Worm (Caenorhabditis elegans) whole organism, L1 larva: ENCODE data around the gene ephx-1.

Experiments used
- F16B12.6 ChIP-seq: fragments of 150-350 bp; optimal IDR thresholded peaks from 2 replicates; lab custom pipeline; 2014; ENCODE audit warnings: missing biosample characterization, missing genetic modification characterization
- Y116A8C.19 ChIP-seq: sonication (generic microtip); optimal IDR thresholded peaks from 2 replicates; lab custom pipeline; 2016; ENCODE audit warnings: missing compliant biosample characterization, missing genetic modification characterization, borderline replicate concordance
- alr-1 ChIP-seq: fragments of 200-800 bp; sonication (Bioruptor generic); optimal IDR thresholded peaks from 2 replicates; lab custom pipeline; 2018; ENCODE audit warnings: borderline replicate concordance, mild to moderate bottlenecking, missing genetic modification characterization, missing compliant biosample characterization
- ama-1 ChIP-seq: fragments of 150-350 bp; optimal IDR thresholded peaks from 2 replicates; lab custom pipeline; 2014
- ceh-63 ChIP-seq: fragments of 200-800 bp; sonication (Bioruptor generic); optimal IDR thresholded peaks from 2 replicates; lab custom pipeline; 2018; ENCODE audit warnings: mild to moderate bottlenecking, missing genetic modification characterization, missing compliant biosample characterization
- ceh-82 ChIP-seq, 3 experiments: fragments of 150-350 bp in 1 of 3; sonication (generic microtip) in 2 of 3; optimal IDR thresholded peaks; 2 replicates each; lab custom pipeline; 2014 to 2017; ENCODE audit warnings: missing biosample characterization in 3 of 3, missing genetic modification characterization in 3 of 3
- ceh-88 ChIP-seq: fragments of 200-800 bp; sonication (Bioruptor generic); IDR thresholded peaks from 2 replicates; pipeline ENCODE4 v1.3.6; 2022; ENCODE audit warnings: missing genetic modification characterization, missing compliant biosample characterization
- ceh-90 ChIP-seq: sonication (generic microtip); optimal IDR thresholded peaks from 2 replicates; lab custom pipeline; 2016; ENCODE audit warnings: missing genetic modification characterization, missing compliant biosample characterization
- ces-1 ChIP-seq: fragments of 150-350 bp; optimal IDR thresholded peaks from 2 replicates; lab custom pipeline; 2014; ENCODE audit warnings: missing biosample characterization, missing genetic modification reagents, missing genetic modification characterization
- dsc-1 ChIP-seq: sonication (generic microtip); optimal IDR thresholded peaks from 2 replicates; lab custom pipeline; 2016; ENCODE audit warnings: mild to moderate bottlenecking, missing genetic modification characterization, missing compliant biosample characterization
- efl-1 ChIP-seq, 4 experiments: fragments of 150-350 bp; optimal IDR thresholded peaks in 3 of 4; peaks in 1 of 4; 1 replicate in 1 of 4; 2 replicates in 3 of 4; lab custom pipeline; 2014; ENCODE audit warnings: missing biosample characterization in 2 of 4, missing genetic modification characterization in 2 of 4, missing genetic modification reagents in 2 of 4
- fos-1 ChIP-seq: fragments of 150-350 bp; optimal IDR thresholded peaks from 2 replicates; lab custom pipeline; 2014; ENCODE audit warnings: missing biosample characterization, missing genetic modification characterization
- hlh-4 ChIP-seq: sonication (generic microtip); optimal IDR thresholded peaks from 2 replicates; lab custom pipeline; 2016; ENCODE audit warnings: mild to moderate bottlenecking, missing genetic modification characterization, missing compliant biosample characterization
- hpl-2 ChIP-seq: fragments of 150-350 bp; optimal IDR thresholded peaks from 2 replicates; lab custom pipeline; 2014; ENCODE audit warnings: missing biosample characterization, missing genetic modification reagents, missing genetic modification characterization
- jun-1 ChIP-seq: fragments of 150-350 bp; optimal IDR thresholded peaks from 2 replicates; lab custom pipeline; 2014; ENCODE audit warnings: missing biosample characterization, missing genetic modification reagents, missing genetic modification characterization
- lin-14 ChIP-seq: fragments of 200-800 bp; sonication (Bioruptor generic); optimal IDR thresholded peaks from 2 replicates; lab custom pipeline; 2018; ENCODE audit warnings: mild to moderate bottlenecking, missing genetic modification characterization, moderate library complexity, missing compliant biosample characterization
- lin-15B ChIP-seq: fragments of 150-350 bp; sonication (generic microtip); optimal IDR thresholded peaks from 3 replicates; lab custom pipeline; 2014; ENCODE audit warnings: missing biosample characterization, missing genetic modification characterization
- lin-35 ChIP-seq, 2 experiments: fragments of 150-350 bp; optimal IDR thresholded peaks; 2 replicates each; lab custom pipeline; 2014; ENCODE audit warnings: missing biosample characterization in 2 of 2, missing genetic modification characterization in 2 of 2, missing genetic modification reagents in 2 of 2
- lin-39 ChIP-seq: fragments of 150-350 bp; optimal IDR thresholded peaks from 2 replicates; lab custom pipeline; 2014; ENCODE audit warnings: missing biosample characterization, missing genetic modification reagents, missing genetic modification characterization
- lir-3 ChIP-seq: sonication (generic microtip); optimal IDR thresholded peaks from 2 replicates; lab custom pipeline; 2016; ENCODE audit warnings: mild to moderate bottlenecking, missing genetic modification characterization, moderate library complexity, missing compliant biosample characterization; ENCODE audit not compliant: poor library complexity
- lsy-2 ChIP-seq, 2 experiments: fragments of 150-350 bp; optimal IDR thresholded peaks; 2 replicates each; lab custom pipeline; 2014; ENCODE audit warnings: missing biosample characterization in 2 of 2, missing genetic modification characterization in 2 of 2
- mdl-1 ChIP-seq, 2 experiments: fragments of 150-350 bp; optimal IDR thresholded peaks; 2 replicates each; lab custom pipeline; 2014 to 2017; ENCODE audit warnings: missing biosample characterization in 2 of 2, missing genetic modification characterization in 2 of 2, inconsistent platforms in 1 of 2
- nhr-11 ChIP-seq: fragments of 150-350 bp; optimal IDR thresholded peaks from 2 replicates; lab custom pipeline; 2014; ENCODE audit warnings: missing biosample characterization, missing genetic modification characterization
- nhr-12 ChIP-seq: sonication (generic microtip); optimal IDR thresholded peaks from 2 replicates; lab custom pipeline; 2017; ENCODE audit warnings: missing biosample characterization, missing genetic modification characterization
- nhr-19 ChIP-seq: fragments of 200-800 bp; sonication (Bioruptor generic); conservative IDR thresholded peaks from 2 replicates; pipeline ENCODE4 v1.3.6; 2022; ENCODE audit warnings: missing genetic modification characterization, missing compliant biosample characterization
- nhr-47 ChIP-seq: sonication (generic microtip); optimal IDR thresholded peaks from 2 replicates; lab custom pipeline; 2016; ENCODE audit warnings: mild to moderate bottlenecking, missing genetic modification characterization, moderate library complexity, missing compliant biosample characterization
- nhr-71 ChIP-seq: sonication (generic microtip); optimal IDR thresholded peaks from 2 replicates; lab custom pipeline; 2016; ENCODE audit warnings: mild to moderate bottlenecking, missing genetic modification characterization, moderate library complexity, missing compliant biosample characterization
- nhr-77 ChIP-seq: fragments of 150-350 bp; optimal IDR thresholded peaks from 2 replicates; lab custom pipeline; 2014; ENCODE audit warnings: missing biosample characterization, missing genetic modification characterization
- nhr-85 ChIP-seq: sonication (generic microtip); peaks from one replicate; lab custom pipeline; 2016; ENCODE audit warnings: missing genetic modification characterization, inconsistent platforms, missing compliant biosample characterization
- nhr-90 ChIP-seq: sonication (generic microtip); optimal IDR thresholded peaks from 2 replicates; lab custom pipeline; 2016; ENCODE audit warnings: mild to moderate bottlenecking, missing genetic modification characterization, missing compliant biosample characterization; ENCODE audit not compliant: poor library complexity
- pqm-1 ChIP-seq: sonication (generic microtip); optimal IDR thresholded peaks from 3 replicates; lab custom pipeline; 2017; ENCODE audit warnings: missing biosample characterization, missing genetic modification characterization
- rnt-1 ChIP-seq: sonication (generic microtip); optimal IDR thresholded peaks from 2 replicates; lab custom pipeline; 2016; ENCODE audit warnings: mild to moderate bottlenecking, missing genetic modification characterization, moderate library complexity, missing compliant biosample characterization
- snu-23 ChIP-seq: sonication (generic microtip); optimal IDR thresholded peaks from 2 replicates; lab custom pipeline; 2016; ENCODE audit warnings: missing genetic modification characterization, missing compliant biosample characterization
- sox-4 ChIP-seq: sonication (generic microtip); optimal IDR thresholded peaks from 2 replicates; lab custom pipeline; 2016; ENCODE audit warnings: missing genetic modification characterization, missing compliant biosample characterization
- sptf-1 ChIP-seq: fragments of 150-350 bp; optimal IDR thresholded peaks from 2 replicates; lab custom pipeline; 2014; ENCODE audit warnings: missing biosample characterization, missing genetic modification characterization
- tbx-2 ChIP-seq: sonication (generic microtip); optimal IDR thresholded peaks from 2 replicates; lab custom pipeline; 2016; ENCODE audit warnings: missing genetic modification characterization, missing compliant biosample characterization
- unc-30 ChIP-seq: sonication (generic microtip); optimal IDR thresholded peaks from 2 replicates; lab custom pipeline; 2017; ENCODE audit warnings: missing biosample characterization, missing genetic modification characterization
- unc-62 ChIP-seq: fragments of 150-350 bp; optimal IDR thresholded peaks from 2 replicates; lab custom pipeline; 2014; ENCODE audit warnings: missing biosample characterization, missing genetic modification reagents, missing genetic modification characterization
- unc-86 ChIP-seq: sonication (generic microtip); optimal IDR thresholded peaks from 2 replicates; lab custom pipeline; 2016; ENCODE audit warnings: missing genetic modification characterization, missing compliant biosample characterization
- unc-98 ChIP-seq: fragments of 200-800 bp; sonication (Bioruptor generic); IDR thresholded peaks from 2 replicates; pipeline ENCODE4 v1.3.6; 2022; ENCODE audit warnings: missing genetic modification characterization, missing compliant biosample characterization
- vab-15 ChIP-seq: sonication (generic microtip); optimal IDR thresholded peaks from 2 replicates; lab custom pipeline; 2017; ENCODE audit warnings: missing genotype, mild to moderate bottlenecking, missing genetic modification characterization, missing compliant biosample characterization
- xbp-1 ChIP-seq: sonication (generic microtip); optimal IDR thresholded peaks from 2 replicates; lab custom pipeline; 2016; ENCODE audit warnings: missing genetic modification characterization, missing compliant biosample characterization
- zag-1 ChIP-seq: fragments of 150-350 bp; optimal IDR thresholded peaks from 2 replicates; lab custom pipeline; 2014; ENCODE audit warnings: missing biosample characterization, missing genetic modification characterization
- ztf-11 ChIP-seq, 2 experiments: sonication (generic microtip); optimal IDR thresholded peaks; 2 replicates each; lab custom pipeline; 2016 to 2017; ENCODE audit warnings: missing genetic modification characterization in 2 of 2, missing biosample characterization in 1 of 2, missing compliant biosample characterization in 1 of 2
- ztf-4 ChIP-seq: fragments of 150-350 bp; optimal IDR thresholded peaks from 2 replicates; lab custom pipeline; 2014; ENCODE audit warnings: missing biosample characterization, missing genetic modification characterization

Gene ephx-1

ce11 chrII:4032293-4032692, 27.6 kb downstream of the ephx-1 start, which contains the start of gene K07D4.4:
Gene K07D4.4 (minus strand): TSS chrII:4032393.
- TF ChIP-seq nhr-85 (tag; lab: Kevin White, UChicago) (no peak), ceh-63 (GFP tag; lab: Kevin White, UChicago) (no peak), ceh-82 (tag; optimal IDR thresholded peaks at IDR 0.05; lab: Kevin White, UChicago) (no peak), lin-14 (no peak)
- TF ChIP-seq, all 84 proteins: peak for 0

ce11 chrII:4038541-4038940, 33.8 kb downstream of the ephx-1 start, which contains the start of gene pqn-48:
Gene pqn-48 (plus strand): TSS chrII:4038884.
- no peak for TF ChIP-seq ztf-4 (tag; lab: Kevin White, UChicago)
- no peak for TF ChIP-seq jun-1 (tag; lab: Kevin White, UChicago)
- no peak for TF ChIP-seq unc-62 (GFP tag; lab: Kevin White, UChicago)
- TF ChIP-seq lsy-2 (tag; optimal IDR thresholded peaks at IDR 0.05; lab: Kevin White, UChicago): peak in 1 of 2 experiments; percentile 27
- no peak for TF ChIP-seq lin-35 (GFP tag; optimal IDR thresholded peaks at IDR 0.05; lab: Kevin White, UChicago)
- no peak for TF ChIP-seq xbp-1 (tag; lab: Kevin White, UChicago)
- no peak for TF ChIP-seq hlh-4
- no peak for TF ChIP-seq pqm-1 (tag; lab: Kevin White, UChicago)
- TF ChIP-seq sox-4: no peak
- TF ChIP-seq mdl-1 (tag; optimal IDR thresholded peaks at IDR 0.05; lab: Kevin White, UChicago): no peak
- peak; percentile 52 for TF ChIP-seq rnt-1 (tag; lab: Kevin White, UChicago)
- TF ChIP-seq alr-1 (tag; lab: Kevin White, UChicago): no peak
- TF ChIP-seq snu-23 (GFP tag; lab: Kevin White, UChicago): no peak
- no peak for TF ChIP-seq unc-86 (tag; lab: Kevin White, UChicago)
- TF ChIP-seq nhr-71 (tag; lab: Kevin White, UChicago): peak; percentile 13
- no peak for TF ChIP-seq ztf-11 (tag; optimal IDR thresholded peaks at IDR 0.05; lab: Kevin White, UChicago)
- TF ChIP-seq nhr-47 (tag; lab: Kevin White, UChicago): no peak
- no peak for TF ChIP-seq sptf-1 (tag; lab: Kevin White, UChicago)
- no peak for TF ChIP-seq nhr-85 (tag; lab: Kevin White, UChicago)
- no peak for TF ChIP-seq zag-1 (tag; lab: Kevin White, UChicago)
- TF ChIP-seq ama-1 (lab: Kevin White, UChicago): no peak
- no peak for TF ChIP-seq lin-39
- no peak for TF ChIP-seq nhr-77 (tag; lab: Kevin White, UChicago)
- no peak for TF ChIP-seq hpl-2
- TF ChIP-seq ces-1 (GFP tag; lab: Kevin White, UChicago): no peak
- TF ChIP-seq nhr-19 (GFP tag; lab: Robert Waterston, UW): 0 out of 2 replicates have a peak, but pooled peaks have one; percentile 10
- TF ChIP-seq ceh-88 (GFP tag; lab: Robert Waterston, UW): no peak
- TF ChIP-seq F16B12.6 (tag; lab: Kevin White, UChicago): no peak
- no peak for TF ChIP-seq Y116A8C.19 (tag; lab: Kevin White, UChicago)
- TF ChIP-seq nhr-12 (tag; lab: Kevin White, UChicago): no peak
- TF ChIP-seq vab-15: no peak
- no peak for TF ChIP-seq ceh-90
- no peak for TF ChIP-seq unc-30 (tag; lab: Kevin White, UChicago)
- no peak for TF ChIP-seq fos-1 (tag; lab: Kevin White, UChicago)
- TF ChIP-seq lir-3 (tag; lab: Kevin White, UChicago): no peak
- peak in 1 of 2 experiments; percentile 10 for TF ChIP-seq efl-1 (optimal IDR thresholded peaks at IDR 0.05; lab: Kevin White, UChicago)
- TF ChIP-seq efl-1 (GFP tag; optimal IDR thresholded peaks at IDR 0.05 in 1 of 2; lab: Kevin White, UChicago): peak in 1 of 2 experiments; percentile 41
- no peak for TF ChIP-seq lin-15B
- TF ChIP-seq unc-98 (GFP tag; lab: Robert Waterston, UW): no peak
- peak; percentile 45 for TF ChIP-seq lin-14
- peak; percentile 31 for TF ChIP-seq dsc-1 (tag; lab: Kevin White, UChicago)
- no peak for TF ChIP-seq tbx-2 (tag; lab: Kevin White, UChicago)
- TF ChIP-seq nhr-90 (tag; lab: Kevin White, UChicago): no peak
- no peak for TF ChIP-seq nhr-11 (tag; lab: Kevin White, UChicago)
- TF ChIP-seq, all 84 proteins: peak for 7
